Worm (Caenorhabditis elegans): ENCODE data around the gene nhr-10.

DNA sequence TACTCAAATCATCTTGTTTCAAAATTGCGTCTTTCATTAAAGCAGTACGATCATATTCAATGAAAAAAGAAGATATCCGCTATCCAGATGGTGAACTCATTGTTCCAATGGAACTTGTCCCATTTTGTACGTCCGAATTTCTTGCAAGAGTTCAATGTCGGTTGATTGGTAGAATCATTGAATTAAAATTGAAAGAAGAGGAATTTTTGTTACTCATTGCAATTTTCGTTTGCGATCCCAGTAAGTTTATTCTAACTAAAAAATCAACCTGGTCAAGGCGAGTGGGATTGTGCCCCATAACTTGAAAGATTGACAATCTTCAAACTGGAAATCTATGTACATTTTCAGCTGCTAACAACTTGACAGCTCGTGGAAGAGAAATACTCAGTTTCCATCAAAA is 18.8 kb downstream of the nhr-10 start:
- TF ChIP-seq hlh-13 (GFP tag; optimal IDR thresholded peaks at IDR 0.05): no peak
- TF ChIP-seq unc-86 (tag; optimal IDR thresholded peaks at IDR 0.05): no peak
- no peak for TF ChIP-seq pqm-1 (tag; optimal IDR thresholded peaks at IDR 0.05)
- no peak for TF ChIP-seq ceh-18 (tag; optimal IDR thresholded peaks at IDR 0.05)
- TF ChIP-seq pat-9 (tag; optimal IDR thresholded peaks at IDR 0.05): no peak
- no peak for TF ChIP-seq ceh-24 (tag; optimal IDR thresholded peaks at IDR 0.05)
- no peak for TF ChIP-seq sox-2 (GFP tag; IDR thresholded peaks at IDR 0.05)
- no peak for TF ChIP-seq fkh-10 (GFP tag; optimal IDR thresholded peaks at IDR 0.05)
- TF ChIP-seq nhr-11 (tag; optimal IDR thresholded peaks at IDR 0.05): no peak
- no peak for TF ChIP-seq nfya-1 (tag; optimal IDR thresholded peaks at IDR 0.05)
- no peak for TF ChIP-seq pax-1 (tag; optimal IDR thresholded peaks at IDR 0.05)
- no peak for TF ChIP-seq ceh-22 (tag; optimal IDR thresholded peaks at IDR 0.05)
- TF ChIP-seq dmd-4 (tag; optimal IDR thresholded peaks at IDR 0.05; ENCODE audit: borderline replicate concordance): no peak
